Fruit fly (Drosophila melanogaster): Measurements from ENCODE around the gene CG10479.

DNA sequence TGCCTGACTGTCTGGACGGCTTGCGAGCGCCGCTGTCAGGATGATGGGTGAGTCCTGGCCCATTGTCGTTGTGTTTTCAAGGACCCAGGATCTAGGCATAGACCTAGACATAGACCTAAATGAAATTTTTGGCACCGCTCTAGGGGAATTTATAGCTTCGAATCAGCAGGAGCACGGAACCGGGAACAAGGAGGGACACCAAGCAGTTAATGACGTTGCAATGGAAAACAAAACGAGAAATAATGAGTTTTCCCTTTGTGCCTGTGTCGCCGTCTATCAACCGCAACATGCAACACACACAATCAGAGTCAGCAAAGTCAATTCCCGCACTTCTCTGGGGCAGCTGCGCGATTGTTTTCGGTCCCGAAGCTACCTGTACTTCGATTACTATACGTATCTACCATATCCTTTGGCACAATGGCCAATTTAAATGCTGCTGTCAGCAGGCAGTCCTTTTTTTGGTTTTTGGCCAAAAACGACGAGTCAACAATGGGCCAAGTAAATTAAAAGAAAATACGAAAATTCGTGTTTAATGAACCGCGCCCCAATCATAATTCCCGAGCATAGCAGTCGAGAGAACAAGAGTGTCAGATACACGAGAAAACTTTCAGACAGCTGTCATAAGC lies 7.2 kb upstream of the CG10479 start:
- no peak for TF ChIP-seq psq (optimal IDR thresholded peaks at IDR 0.05)
- TF ChIP-seq CG8478 (optimal IDR thresholded peaks at IDR 0.05): no peak

Measured in whole organism.